Worm (Caenorhabditis elegans): ENCODE data around the gene sdz-20.

- TF ChIP-seq T22C8.4 (GFP tag; IDR thresholded peaks at IDR 0.05) (no peak), med-1 (GFP tag; optimal IDR thresholded peaks at IDR 0.05; ENCODE audit: insufficient read depth) (no peak)
Measured at ce11 chrIII:13316935-13317334, 16.9 kb upstream of the sdz-20 start.
